Worm (Caenorhabditis elegans) whole organism, L3 larva: Measurements from ENCODE around the gene trk-1.

Experiments used
- R02D3.7 ChIP-seq: fragments of 150-350 bp; optimal IDR thresholded peaks from 2 replicates; lab custom pipeline; 2014; ENCODE audit warnings: missing biosample characterization, missing genetic modification characterization
- ZK546.5 ChIP-seq: sonication (generic microtip); optimal IDR thresholded peaks from 2 replicates; lab custom pipeline; 2017; ENCODE audit warnings: missing biosample characterization, missing genetic modification characterization
- aly-2 ChIP-seq: fragments of 150-350 bp; optimal IDR thresholded peaks from 2 replicates; lab custom pipeline; 2014; ENCODE audit warnings: missing biosample characterization, missing genetic modification characterization
- ceh-16 ChIP-seq: sonication (generic microtip); optimal IDR thresholded peaks from 2 replicates; lab custom pipeline; 2017; ENCODE audit warnings: missing biosample characterization, missing genetic modification characterization
- ceh-28 ChIP-seq: fragments of 150-350 bp; optimal IDR thresholded peaks from 2 replicates; lab custom pipeline; 2014; ENCODE audit warnings: missing biosample characterization, missing genetic modification reagents, missing genetic modification characterization
- ceh-82 ChIP-seq: fragments of 150-350 bp; optimal IDR thresholded peaks from 2 replicates; lab custom pipeline; 2014; ENCODE audit warnings: missing biosample characterization, missing genetic modification characterization
- ceh-9 ChIP-seq: sonication (generic microtip); optimal IDR thresholded peaks from 2 replicates; lab custom pipeline; 2018; ENCODE audit warnings: missing biosample characterization, missing genetic modification characterization
- daf-12 ChIP-seq: fragments of 150-350 bp; optimal IDR thresholded peaks from 2 replicates; lab custom pipeline; 2014; ENCODE audit warnings: missing biosample characterization, missing genetic modification reagents, missing genetic modification characterization
- egl-27 ChIP-seq: sonication (generic microtip); optimal IDR thresholded peaks from 4 replicates; lab custom pipeline; 2017; ENCODE audit warnings: missing biosample characterization, missing genetic modification reagents, missing genetic modification characterization
- egl-5 ChIP-seq: fragments of 150-350 bp; optimal IDR thresholded peaks from 2 replicates; lab custom pipeline; 2017; ENCODE audit warnings: missing biosample characterization, missing genetic modification reagents, missing genetic modification characterization, inconsistent platforms
- elt-2 ChIP-seq: sonication (generic microtip); optimal IDR thresholded peaks from 2 replicates; lab custom pipeline; 2016; ENCODE audit warnings: missing genetic modification reagents, mild to moderate bottlenecking, missing genetic modification characterization, missing compliant biosample characterization
- elt-3 ChIP-seq, 3 experiments: fragments of 150-350 bp in 1 of 3; sonication (generic microtip) in 2 of 3; optimal IDR thresholded peaks; 2 replicates in 2 of 3; 4 replicates in 1 of 3; lab custom pipeline; 2014 to 2017; ENCODE audit warnings: missing biosample characterization in 3 of 3, missing genetic modification characterization in 3 of 3
- eor-1 ChIP-seq, 2 experiments: fragments of 150-350 bp; optimal IDR thresholded peaks; 2 replicates each; lab custom pipeline; 2014 to 2018; ENCODE audit warnings: missing biosample characterization in 2 of 2, missing genetic modification characterization in 2 of 2
- fkh-10 ChIP-seq: sonication (generic microtip); optimal IDR thresholded peaks from 2 replicates; lab custom pipeline; 2017; ENCODE audit warnings: missing biosample characterization, missing genetic modification reagents, missing genetic modification characterization
- fkh-2 ChIP-seq: fragments of 150-350 bp; optimal IDR thresholded peaks from 2 replicates; lab custom pipeline; 2014; ENCODE audit warnings: missing biosample characterization, missing genetic modification reagents, missing genetic modification characterization
- fos-1 ChIP-seq: fragments of 150-350 bp; optimal IDR thresholded peaks from 2 replicates; lab custom pipeline; 2014; ENCODE audit warnings: missing biosample characterization, missing genetic modification characterization
- hmg-11 ChIP-seq: sonication (generic microtip); optimal IDR thresholded peaks from 2 replicates; lab custom pipeline; 2016; ENCODE audit warnings: missing genetic modification characterization, missing compliant biosample characterization
- jun-1 ChIP-seq: fragments of 150-350 bp; optimal IDR thresholded peaks from 2 replicates; lab custom pipeline; 2014; ENCODE audit warnings: missing biosample characterization, missing genetic modification reagents, missing genetic modification characterization
- lin-15B ChIP-seq: fragments of 150-350 bp; optimal IDR thresholded peaks from 2 replicates; lab custom pipeline; 2014; ENCODE audit warnings: missing biosample characterization, missing genetic modification characterization
- lin-39 ChIP-seq: fragments of 150-350 bp; optimal IDR thresholded peaks from 2 replicates; lab custom pipeline; 2018; ENCODE audit warnings: missing biosample characterization, missing genetic modification reagents, missing genetic modification characterization
- lsy-12 ChIP-seq: sonication (generic microtip); optimal IDR thresholded peaks from 2 replicates; lab custom pipeline; 2016; ENCODE audit warnings: mild to moderate bottlenecking, missing genetic modification characterization, missing compliant biosample characterization
- mdl-1 ChIP-seq: fragments of 150-350 bp; optimal IDR thresholded peaks from 2 replicates; lab custom pipeline; 2014; ENCODE audit warnings: missing biosample characterization, missing genetic modification characterization
- mml-1 ChIP-seq: fragments of 150-350 bp; sonication (generic microtip); optimal IDR thresholded peaks from 3 replicates; lab custom pipeline; 2014; ENCODE audit warnings: missing biosample characterization, missing genetic modification characterization
- nfya-1 ChIP-seq: sonication (generic microtip); optimal IDR thresholded peaks from 2 replicates; lab custom pipeline; 2017; ENCODE audit warnings: missing genetic modification characterization, mild to moderate bottlenecking, missing compliant biosample characterization, antibody characterized with exemption, moderate library complexity; ENCODE audit not compliant: insufficient read depth
- nhr-12 ChIP-seq: fragments of 150-350 bp; optimal IDR thresholded peaks from 2 replicates; lab custom pipeline; 2014; ENCODE audit warnings: missing biosample characterization, missing genetic modification characterization
- nhr-23 ChIP-seq: fragments of 150-350 bp; optimal IDR thresholded peaks from 2 replicates; lab custom pipeline; 2014; ENCODE audit warnings: missing biosample characterization, missing genetic modification reagents, missing genetic modification characterization
- nhr-25 ChIP-seq: sonication (generic microtip); optimal IDR thresholded peaks from 2 replicates; lab custom pipeline; 2017; ENCODE audit warnings: missing biosample characterization, missing genetic modification characterization
- nhr-28 ChIP-seq: fragments of 150-350 bp; optimal IDR thresholded peaks from 2 replicates; lab custom pipeline; 2014; ENCODE audit warnings: missing biosample characterization, missing genetic modification characterization
- nhr-43 ChIP-seq: sonication (generic microtip); optimal IDR thresholded peaks from 2 replicates; lab custom pipeline; 2016; ENCODE audit warnings: mild to moderate bottlenecking, missing genetic modification characterization, missing compliant biosample characterization; ENCODE audit not compliant: poor library complexity, severe bottlenecking
- nhr-77 ChIP-seq: fragments of 150-350 bp; optimal IDR thresholded peaks from 2 replicates; lab custom pipeline; 2014; ENCODE audit warnings: missing biosample characterization, missing genetic modification characterization
- pha-4 ChIP-seq: fragments of 150-350 bp; optimal IDR thresholded peaks from 2 replicates; lab custom pipeline; 2014; ENCODE audit warnings: missing biosample characterization, missing genetic modification reagents, missing genetic modification characterization
- pqm-1 ChIP-seq: fragments of 150-350 bp; optimal IDR thresholded peaks from 2 replicates; lab custom pipeline; 2017; ENCODE audit warnings: missing biosample characterization, missing genetic modification characterization, inconsistent platforms
- snpc-4 ChIP-seq: fragments of 150-350 bp; optimal IDR thresholded peaks from 2 replicates; lab custom pipeline; 2014; ENCODE audit warnings: missing biosample characterization, missing genetic modification characterization
- tbx-2 ChIP-seq: sonication (generic microtip); optimal IDR thresholded peaks from 2 replicates; lab custom pipeline; 2016; ENCODE audit warnings: mild to moderate bottlenecking, missing genetic modification characterization, missing compliant biosample characterization
- unc-39 ChIP-seq: sonication (generic microtip); optimal IDR thresholded peaks from 4 replicates; lab custom pipeline; 2017; ENCODE audit warnings: missing biosample characterization, missing genetic modification characterization
- unc-62 ChIP-seq: fragments of 150-350 bp; sonication (generic microtip); optimal IDR thresholded peaks from 4 replicates; lab custom pipeline; 2014; ENCODE audit warnings: missing biosample characterization, missing genetic modification reagents, missing genetic modification characterization
- zag-1 ChIP-seq: fragments of 150-350 bp; optimal IDR thresholded peaks from 2 replicates; lab custom pipeline; 2014; ENCODE audit warnings: missing biosample characterization, missing genetic modification characterization
- ztf-11 ChIP-seq: fragments of 150-350 bp; optimal IDR thresholded peaks from 2 replicates; lab custom pipeline; 2014; ENCODE audit warnings: missing biosample characterization, missing genetic modification characterization
- ztf-4 ChIP-seq: fragments of 150-350 bp; optimal IDR thresholded peaks from 2 replicates; lab custom pipeline; 2014; ENCODE audit warnings: missing biosample characterization, missing genetic modification characterization

trk-1 gene

ce11 chrX:8925443-8925842 is 25.3 kb downstream of the trk-1 start:
- TF ChIP-seq hmg-11 (tag; lab: Kevin White, UChicago), result peak; percentile 4
- no peak for TF ChIP-seq nhr-43 (tag; lab: Kevin White, UChicago)

- TF ChIP-seq tbx-2 (no peak), unc-62 (GFP tag; lab: Kevin White, UChicago) (no peak), nhr-77 (tag; lab: Kevin White, UChicago) (no peak), mdl-1 (tag; lab: Kevin White, UChicago) (no peak), snpc-4 (tag; lab: Kevin White, UChicago) (no peak), ZK546.5 (tag; lab: Kevin White, UChicago) (no peak), ceh-28 (tag; lab: Kevin White, UChicago) (no peak), pha-4 (no peak), lin-39 (tag; lab: Kevin White, UChicago) (no peak), aly-2 (tag; lab: Kevin White, UChicago) (no peak), ceh-9 (tag; lab: Kevin White, UChicago) (no peak), fos-1 (tag; lab: Kevin White, UChicago) (no peak), mml-1 (tag; lab: Kevin White, UChicago) (no peak), nhr-28 (tag; lab: Kevin White, UChicago) (no peak)
Observed at ce11 chrX:8921221-8921620, 29.6 kb downstream of the trk-1 start.

ce11 chrX:8919323-8919722 is 31.5 kb downstream of the trk-1 start, which contains the start of gene nlp-14:
TSS of gene nlp-14 (minus strand) at chrX:8919423.
- TF ChIP-seq ceh-16 (tag; lab: Kevin White, UChicago) (no peak), zag-1 (no peak), egl-27 (tag; lab: Kevin White, UChicago) (no peak), ZK546.5 (tag; lab: Kevin White, UChicago) (no peak), ceh-9 (tag; lab: Kevin White, UChicago) (no peak), ztf-4 (no peak), pha-4 (no peak)

- TF ChIP-seq ceh-28 (tag; lab: Kevin White, UChicago) (no peak), tbx-2 (peak; percentile 13)
Observed at ce11 chrX:8918792-8919191, 32.0 kb downstream of the trk-1 start.

ce11 chrX:8917730-8918129 is 33.0 kb downstream of the trk-1 start:
- TF ChIP-seq nfya-1 (tag; lab: Kevin White, UChicago), result no peak

ce11 chrX:8911077-8911476 is 39.7 kb downstream of the trk-1 start, which contains the start of gene cyn-8:
TSS of gene cyn-8 (plus strand) at chrX:8911293.
- TF ChIP-seq ceh-82 (tag; lab: Kevin White, UChicago), result no peak
- TF ChIP-seq egl-27 (tag; lab: Kevin White, UChicago), result no peak
- no peak for TF ChIP-seq nhr-23 (tag; lab: Kevin White, UChicago)
- no peak for TF ChIP-seq jun-1 (tag; lab: Kevin White, UChicago)
- no peak for TF ChIP-seq nfya-1 (tag; lab: Kevin White, UChicago)
- no peak for TF ChIP-seq elt-3 (tag; optimal IDR thresholded peaks at IDR 0.05; lab: Kevin White, UChicago)
- TF ChIP-seq elt-2 (tag; lab: Kevin White, UChicago), result peak; percentile 40
- no peak for TF ChIP-seq fkh-10 (GFP tag; lab: Kevin White, UChicago)
- TF ChIP-seq daf-12, result no peak
- TF ChIP-seq zag-1, result no peak
- no peak for TF ChIP-seq nhr-12 (tag; lab: Kevin White, UChicago)
- TF ChIP-seq nhr-25 (tag; lab: Kevin White, UChicago), result no peak
- peak; percentile 69 for TF ChIP-seq hmg-11 (tag; lab: Kevin White, UChicago)
- TF ChIP-seq eor-1 (tag; optimal IDR thresholded peaks at IDR 0.05; lab: Kevin White, UChicago), result no peak
- TF ChIP-seq lin-15B (tag; lab: Kevin White, UChicago), result peak; percentile 50
- TF ChIP-seq ztf-11 (tag; lab: Kevin White, UChicago), result no peak
- TF ChIP-seq ceh-9 (tag; lab: Kevin White, UChicago), result no peak
- TF ChIP-seq R02D3.7, result no peak
- TF ChIP-seq pqm-1, result no peak
- no peak for TF ChIP-seq nhr-43 (tag; lab: Kevin White, UChicago)
- TF ChIP-seq fkh-2, result no peak
- peak; percentile 24 for TF ChIP-seq egl-5 (tag; lab: Kevin White, UChicago)
- no peak for TF ChIP-seq mml-1 (tag; lab: Kevin White, UChicago)
- no peak for TF ChIP-seq unc-39 (tag; lab: Kevin White, UChicago)
- no peak for TF ChIP-seq lsy-12 (tag; lab: Kevin White, UChicago)
- peak; percentile 84 for TF ChIP-seq lin-39 (tag; lab: Kevin White, UChicago)
- TF ChIP-seq nhr-77 (tag; lab: Kevin White, UChicago), result no peak
- TF ChIP-seq aly-2 (tag; lab: Kevin White, UChicago), result no peak
- no peak for TF ChIP-seq ceh-28 (tag; lab: Kevin White, UChicago)
